Fruit fly (Drosophila melanogaster): ENCODE data around the gene PolQ.

dm6 chr3R:12666206-12666834 is 45.8 kb downstream of the PolQ start:
- TF ChIP-seq CG32121 (GFP tag; IDR thresholded peaks at IDR 0.05), result no peak
- TF ChIP-seq fd96Ca (GFP tag; IDR thresholded peaks at IDR 0.05), result no peak
- no peak for TF ChIP-seq Pif1B (GFP tag; optimal IDR thresholded peaks at IDR 0.05)
- no peak for TF ChIP-seq CG34367 (tag; optimal IDR thresholded peaks at IDR 0.05)
- TF ChIP-seq EcR (GFP tag; optimal IDR thresholded peaks at IDR 0.05), result no peak
- no peak for TF ChIP-seq CG14655 (GFP tag; optimal IDR thresholded peaks at IDR 0.05)
- TF ChIP-seq Snoo (tag; optimal IDR thresholded peaks at IDR 0.05), result no peak
- no peak for TF ChIP-seq Pif1A (GFP tag; optimal IDR thresholded peaks at IDR 0.05)
- TF ChIP-seq rn (GFP tag; IDR thresholded peaks at IDR 0.05), result no peak
- no peak for TF ChIP-seq CG17806 (tag; optimal IDR thresholded peaks at IDR 0.05)
- TF ChIP-seq Ets98B (GFP tag; IDR thresholded peaks at IDR 0.05), result no peak
- no peak for TF ChIP-seq CG8159 (tag; optimal IDR thresholded peaks at IDR 0.05)
- no peak for TF ChIP-seq gl (tag; optimal IDR thresholded peaks at IDR 0.05)

All from whole organism, pupa.